Worm (Caenorhabditis elegans) whole organism, mixed stage, embryonic: ENCODE results near the gene lbp-2.

ENCODE experiments used
- blmp-1 ChIP-seq: fragments of 150-350 bp; optimal IDR thresholded peaks from 2 replicates; lab custom pipeline; 2014; ENCODE audit warnings: missing biosample characterization, missing genetic modification characterization
- ceh-83 ChIP-seq: fragments of 200-800 bp; sonication (Bioruptor generic); optimal IDR thresholded peaks from 2 replicates; lab custom pipeline; 2018; ENCODE audit warnings: mild to moderate bottlenecking, missing genetic modification characterization, missing compliant biosample characterization
- flh-1 ChIP-seq: fragments of 200-800 bp; sonication (Bioruptor generic); optimal IDR thresholded peaks from 2 replicates; lab custom pipeline; 2018; ENCODE audit warnings: mild to moderate bottlenecking, missing genetic modification characterization, moderate library complexity, missing compliant biosample characterization
- nhr-12 ChIP-seq: fragments of 150-350 bp; optimal IDR thresholded peaks from 2 replicates; lab custom pipeline; 2014; ENCODE audit warnings: missing biosample characterization, missing genetic modification characterization
- nhr-237 ChIP-seq: fragments of 150-350 bp; optimal IDR thresholded peaks from 2 replicates; lab custom pipeline; 2014; ENCODE audit warnings: missing biosample characterization, missing genetic modification characterization
- nhr-28 ChIP-seq: fragments of 150-350 bp; optimal IDR thresholded peaks from 2 replicates; lab custom pipeline; 2014; ENCODE audit warnings: missing biosample characterization, missing genetic modification characterization
- pha-4 ChIP-seq: fragments of 150-350 bp; optimal IDR thresholded peaks from 2 replicates; lab custom pipeline; 2018; ENCODE audit warnings: missing biosample characterization, missing genetic modification reagents, missing genetic modification characterization
- unc-39 ChIP-seq: fragments of 150-350 bp; optimal IDR thresholded peaks from 2 replicates; lab custom pipeline; 2014; ENCODE audit warnings: missing biosample characterization, missing genetic modification characterization
- unc-62 ChIP-seq: fragments of 150-350 bp; optimal IDR thresholded peaks from 2 replicates; lab custom pipeline; 2014; ENCODE audit warnings: missing biosample characterization, missing genetic modification reagents, missing genetic modification characterization
- ztf-11 ChIP-seq: fragments of 150-350 bp; optimal IDR thresholded peaks from 2 replicates; lab custom pipeline; 2014; ENCODE audit warnings: missing biosample characterization, missing genetic modification characterization

ce11 chrX:3297812-3298211, 37.4 kb downstream of the lbp-2 start:
- no peak for TF ChIP-seq ztf-11 (tag; lab: Kevin White, UChicago)
- no peak for TF ChIP-seq nhr-12 (tag; lab: Kevin White, UChicago)
- TF ChIP-seq nhr-28 (tag; lab: Kevin White, UChicago), result no peak
- no peak for TF ChIP-seq unc-62 (GFP tag; lab: Kevin White, UChicago)
- no peak for TF ChIP-seq blmp-1 (tag; lab: Kevin White, UChicago)
- no peak for TF ChIP-seq nhr-237
- no peak for TF ChIP-seq unc-39
- TF ChIP-seq pha-4 (tag; lab: Kevin White, UChicago), result no peak
- no peak for TF ChIP-seq flh-1 (GFP tag; lab: Kevin White, UChicago)
- no peak for TF ChIP-seq ceh-83
